Fruit fly (Drosophila melanogaster): ENCODE measurements around the gene UbcE2M.
A peak's percentile ranks its signal among the peaks of the same experiment; 100 is the strongest.

UbcE2M gene

DNA sequence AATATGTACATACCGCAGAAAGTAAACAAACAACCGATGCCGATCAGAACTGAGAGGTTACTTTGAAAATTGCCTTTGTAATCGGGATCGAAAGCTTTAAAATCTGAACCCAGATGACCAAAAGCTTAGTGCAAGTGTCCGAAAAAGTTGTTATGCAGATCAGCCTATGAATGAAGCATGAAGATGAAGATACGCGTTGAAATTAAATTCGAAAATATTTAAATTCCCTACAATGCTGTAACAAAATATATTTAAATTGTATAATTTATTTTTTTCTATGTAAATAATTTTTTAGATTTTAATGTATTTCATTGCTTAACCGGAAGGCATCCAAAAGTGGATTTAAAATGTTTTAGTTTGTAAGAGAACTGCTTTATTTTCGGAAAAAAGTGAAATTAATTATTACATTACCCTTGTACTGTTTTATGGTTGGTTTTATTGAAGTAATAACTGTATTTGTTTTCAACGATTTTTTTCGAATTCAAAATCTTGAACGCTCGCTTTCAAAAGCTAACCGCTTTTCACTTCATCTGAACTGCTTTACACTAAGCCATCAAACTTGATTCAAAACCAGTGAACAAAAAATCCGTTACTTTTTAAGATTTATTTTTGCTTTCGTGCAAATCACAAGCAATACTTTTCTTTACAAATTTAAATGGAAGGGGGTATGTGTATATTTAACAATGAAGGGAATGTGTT, 37.9 kb downstream of the UbcE2M start, which contains the start of gene CG43886:
Gene CG43886, minus strand, starts transcription at position 51 of the 699 bp plus-strand sequence.
- TF ChIP-seq CG12768 (GFP tag; optimal IDR thresholded peaks at IDR 0.05) (no peak), pad (GFP tag; optimal IDR thresholded peaks at IDR 0.05) (no peak), CG1620 (GFP tag; optimal IDR thresholded peaks at IDR 0.05) (no peak), CG7045 (GFP tag; optimal IDR thresholded peaks at IDR 0.05) (no peak), CG11617 (GFP tag; optimal IDR thresholded peaks at IDR 0.05) (no peak), tj (GFP tag; optimal IDR thresholded peaks at IDR 0.05) (peak; percentile 39)

- TF ChIP-seq bab1 (GFP tag; optimal IDR thresholded peaks at IDR 0.05) (peak; percentile 49), kay (GFP tag; ENCODE audit: borderline replicate concordance) (peak; percentile 76), CG12768 (GFP tag; optimal IDR thresholded peaks at IDR 0.05) (no peak), cnc (optimal IDR thresholded peaks at IDR 0.05) (no peak), tj (GFP tag; optimal IDR thresholded peaks at IDR 0.05) (peak; percentile 99), Crg-1 (GFP tag; optimal IDR thresholded peaks at IDR 0.05) (no peak)
Observed at dm6 chr3L:8158715-8159380, 38.9 kb downstream of the UbcE2M start, which contains the start of gene CG42445. Gene CG42445, minus strand, starts transcription at chr3L:8158900.

- TF ChIP-seq cnc (optimal IDR thresholded peaks at IDR 0.05) (no peak), CG33017 (tag; optimal IDR thresholded peaks at IDR 0.05) (no peak), CG12768 (GFP tag; optimal IDR thresholded peaks at IDR 0.05) (no peak), Hr96 (GFP tag; optimal IDR thresholded peaks at IDR 0.05) (no peak), CG14711 (tag; optimal IDR thresholded peaks at IDR 0.05) (no peak), Clk (GFP tag; optimal IDR thresholded peaks at IDR 0.05) (no peak), ovo (GFP tag; optimal IDR thresholded peaks at IDR 0.05) (no peak), CG5204 (GFP tag; optimal IDR thresholded peaks at IDR 0.05) (no peak), bab1 (GFP tag; optimal IDR thresholded peaks at IDR 0.05) (no peak), tj (GFP tag; optimal IDR thresholded peaks at IDR 0.05) (no peak), Mnt (GFP tag; optimal IDR thresholded peaks at IDR 0.05) (no peak), toe (GFP tag; optimal IDR thresholded peaks at IDR 0.05) (no peak), pad (GFP tag; optimal IDR thresholded peaks at IDR 0.05) (no peak), CG7101 (tag; optimal IDR thresholded peaks at IDR 0.05) (no peak), kay (GFP tag; ENCODE audit: borderline replicate concordance) (no peak)
Observed at dm6 chr3L:8157079-8157478, 40.7 kb downstream of the UbcE2M start.

- TF ChIP-seq CG11617 (GFP tag; optimal IDR thresholded peaks at IDR 0.05) (no peak), CG7045 (GFP tag; optimal IDR thresholded peaks at IDR 0.05) (no peak), CG1620 (GFP tag; optimal IDR thresholded peaks at IDR 0.05) (no peak), Mnt (GFP tag; optimal IDR thresholded peaks at IDR 0.05) (no peak), Clk (GFP tag; optimal IDR thresholded peaks at IDR 0.05) (no peak), CG7101 (tag; optimal IDR thresholded peaks at IDR 0.05) (no peak), CG33017 (tag; optimal IDR thresholded peaks at IDR 0.05) (no peak), ovo (GFP tag; optimal IDR thresholded peaks at IDR 0.05) (no peak), bab1 (GFP tag; optimal IDR thresholded peaks at IDR 0.05) (no peak), cnc (optimal IDR thresholded peaks at IDR 0.05) (no peak), Hr96 (GFP tag; optimal IDR thresholded peaks at IDR 0.05) (no peak), kay (GFP tag; ENCODE audit: borderline replicate concordance) (no peak), tj (GFP tag; optimal IDR thresholded peaks at IDR 0.05) (no peak), cic (GFP tag; optimal IDR thresholded peaks at IDR 0.05) (no peak), pad (GFP tag; optimal IDR thresholded peaks at IDR 0.05) (no peak), CG12768 (GFP tag; optimal IDR thresholded peaks at IDR 0.05) (no peak), CG5204 (GFP tag; optimal IDR thresholded peaks at IDR 0.05) (no peak)
Observed at dm6 chr3L:8156199-8156598, 41.6 kb downstream of the UbcE2M start.

DNA sequence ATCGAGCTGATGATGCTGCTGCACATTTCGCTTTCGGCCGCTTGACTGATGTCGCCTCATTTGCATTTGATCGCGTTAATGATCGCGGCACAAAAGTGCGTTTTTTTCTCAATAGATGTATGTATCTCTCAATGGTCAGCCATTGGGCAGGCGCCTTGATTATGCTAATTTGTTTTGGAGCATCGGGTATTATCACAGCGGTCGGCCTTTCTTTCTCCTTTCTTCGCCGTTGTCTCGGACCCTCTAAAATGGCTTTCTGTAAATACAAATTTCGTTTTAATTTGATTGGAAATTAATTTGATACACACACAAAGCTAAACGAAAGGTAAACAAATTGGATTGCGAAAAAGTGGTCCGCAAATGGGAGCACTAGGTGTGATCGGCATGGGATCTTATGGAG, 42.5 kb downstream of the UbcE2M start:
- TF ChIP-seq cnc (optimal IDR thresholded peaks at IDR 0.05) (no peak), pad (GFP tag; optimal IDR thresholded peaks at IDR 0.05) (no peak), CG7045 (GFP tag; optimal IDR thresholded peaks at IDR 0.05) (no peak), ovo (GFP tag; optimal IDR thresholded peaks at IDR 0.05) (no peak), tj (GFP tag; optimal IDR thresholded peaks at IDR 0.05) (no peak), Clk (GFP tag; optimal IDR thresholded peaks at IDR 0.05) (no peak), CG1620 (GFP tag; optimal IDR thresholded peaks at IDR 0.05) (no peak), bab1 (GFP tag; optimal IDR thresholded peaks at IDR 0.05) (no peak), kay (GFP tag; ENCODE audit: borderline replicate concordance) (no peak), cic (GFP tag; optimal IDR thresholded peaks at IDR 0.05) (no peak), CG33017 (tag; optimal IDR thresholded peaks at IDR 0.05) (no peak), CG7101 (tag; optimal IDR thresholded peaks at IDR 0.05) (no peak), toe (GFP tag; optimal IDR thresholded peaks at IDR 0.05) (no peak), CG11617 (GFP tag; optimal IDR thresholded peaks at IDR 0.05) (no peak), CG5204 (GFP tag; optimal IDR thresholded peaks at IDR 0.05) (no peak)

- TF ChIP-seq tj (GFP tag; optimal IDR thresholded peaks at IDR 0.05), result peak; percentile 76
- no peak for TF ChIP-seq CG5204 (GFP tag; optimal IDR thresholded peaks at IDR 0.05)
Observed at dm6 chr3L:8154544-8154943, 43.2 kb downstream of the UbcE2M start.
